Worm (Caenorhabditis elegans): Measurements from ENCODE around the gene fbxb-105.

Gene fbxb-105

ce11 chrII:2752536-2752935 lies 18.2 kb downstream of the fbxb-105 start, which contains the start of gene F29A7.6 (continued):
- TF ChIP-seq nhr-6 (tag; optimal IDR thresholded peaks at IDR 0.05): peak; percentile 3
- no peak for TF ChIP-seq egl-43 (GFP tag; IDR thresholded peaks at IDR 0.05)
- no peak for TF ChIP-seq unc-62 (GFP tag; optimal IDR thresholded peaks at IDR 0.05 in 1 of 2)
- TF ChIP-seq unc-62 (tag; optimal IDR thresholded peaks at IDR 0.05): no peak
- TF ChIP-seq nhr-11 (tag; optimal IDR thresholded peaks at IDR 0.05): peak; percentile 10
- TF ChIP-seq dmd-6 (GFP tag; IDR thresholded peaks at IDR 0.05): peak; percentile 50; the same call in 1 of the 2 replicates
- no peak for TF ChIP-seq snpc-4 (tag; optimal IDR thresholded peaks at IDR 0.05)
- peak; percentile 25 for TF ChIP-seq hlh-11 (tag; optimal IDR thresholded peaks at IDR 0.05)
- TF ChIP-seq lin-38 (GFP tag; IDR thresholded peaks at IDR 0.05): peak; percentile 98
- TF ChIP-seq zfp-3 (GFP tag; conservative IDR thresholded peaks at IDR 0.05): no peak
- no peak for TF ChIP-seq nhr-42 (GFP tag; IDR thresholded peaks at IDR 0.05)
- TF ChIP-seq dve-1 (tag; optimal IDR thresholded peaks at IDR 0.05; ENCODE audit: insufficient read depth): no peak
- TF ChIP-seq spr-3 (GFP tag; optimal IDR thresholded peaks at IDR 0.05): no peak
- TF ChIP-seq F44E2.7 (GFP tag; IDR thresholded peaks at IDR 0.05): no peak
- TF ChIP-seq ceh-62 (tag; optimal IDR thresholded peaks at IDR 0.05): no peak
- TF ChIP-seq nhr-10 (tag; optimal IDR thresholded peaks at IDR 0.05): no peak
- peak; percentile 12 for TF ChIP-seq nhr-28 (tag; optimal IDR thresholded peaks at IDR 0.05)
- TF ChIP-seq arid-1 (GFP tag; conservative IDR thresholded peaks at IDR 0.05): no peak
- peak; percentile 97 for TF ChIP-seq mes-2 (tag; optimal IDR thresholded peaks at IDR 0.05; ENCODE audit: poor library complexity, severe bottlenecking)
- TF ChIP-seq nhr-41 (GFP tag; IDR thresholded peaks at IDR 0.05): no peak
- TF ChIP-seq hif-1 (tag; optimal IDR thresholded peaks at IDR 0.05): peak in 1 of 2 experiments; percentile 80
- TF ChIP-seq egl-27 (tag; optimal IDR thresholded peaks at IDR 0.05): no peak
- no peak for TF ChIP-seq nhr-237 (tag; optimal IDR thresholded peaks at IDR 0.05)
- peak; percentile 10 for TF ChIP-seq F49E8.2 (tag; optimal IDR thresholded peaks at IDR 0.05; ENCODE audit: borderline replicate concordance)
- TF ChIP-seq dpl-1 (GFP tag; optimal IDR thresholded peaks at IDR 0.05): peak; percentile 56
- TF ChIP-seq sdz-12 (GFP tag; optimal IDR thresholded peaks at IDR 0.05): no peak
- no peak for TF ChIP-seq ceh-44 (GFP tag; IDR thresholded peaks at IDR 0.05)
- no peak for TF ChIP-seq nhr-76 (tag; optimal IDR thresholded peaks at IDR 0.05)
- TF ChIP-seq unc-130 (GFP tag; optimal IDR thresholded peaks at IDR 0.05): peak; percentile 69
- 0 out of 2 replicates have a peak, but pooled peaks have one; percentile 26 for TF ChIP-seq dmd-9 (GFP tag; IDR thresholded peaks at IDR 0.05)
- 0 out of 2 replicates have a peak, but pooled peaks have one; percentile 6 for TF ChIP-seq tra-1 (GFP tag; IDR thresholded peaks at IDR 0.05)
- TF ChIP-seq zfp-2 (tag; optimal IDR thresholded peaks at IDR 0.05): no peak
- no peak for TF ChIP-seq aly-2 (tag; optimal IDR thresholded peaks at IDR 0.05)
- peak; percentile 49 for TF ChIP-seq rbr-2 (tag; optimal IDR thresholded peaks at IDR 0.05)
- no peak for TF ChIP-seq Y75B8A.6 (GFP tag; IDR thresholded peaks at IDR 0.05)

- TF ChIP-seq daf-16 (GFP tag; optimal IDR thresholded peaks at IDR 0.05): no peak
- TF ChIP-seq daf-16 (tag; optimal IDR thresholded peaks at IDR 0.05): peak; percentile 28
- TF ChIP-seq nhr-76 (tag; optimal IDR thresholded peaks at IDR 0.05): no peak
- TF ChIP-seq ceh-20 (GFP tag; IDR thresholded peaks at IDR 0.05): no peak
- no peak for TF ChIP-seq nhr-48 (tag; optimal IDR thresholded peaks at IDR 0.05)
- peak; percentile 73 for TF ChIP-seq lin-38 (GFP tag; IDR thresholded peaks at IDR 0.05)
Measured at ce11 chrII:2751278-2751677, 19.4 kb downstream of the fbxb-105 start.

- TF ChIP-seq nhr-102 (tag; optimal IDR thresholded peaks at IDR 0.05): no peak
- no peak for TF ChIP-seq attf-4 (tag; optimal IDR thresholded peaks at IDR 0.05)
- TF ChIP-seq pqm-1 (tag; optimal IDR thresholded peaks at IDR 0.05): peak; percentile 18
- no peak for TF ChIP-seq Y5F2A.4 (GFP tag; optimal IDR thresholded peaks at IDR 0.05)
- TF ChIP-seq egl-27 (tag; optimal IDR thresholded peaks at IDR 0.05): no peak
- no peak for TF ChIP-seq nhr-76 (tag; optimal IDR thresholded peaks at IDR 0.05)
- TF ChIP-seq unc-39 (tag; optimal IDR thresholded peaks at IDR 0.05): no peak
- TF ChIP-seq ama-1 (optimal IDR thresholded peaks at IDR 0.05): no peak
- TF ChIP-seq daf-8 (GFP tag; IDR thresholded peaks at IDR 0.05): no peak
- TF ChIP-seq nhr-28 (tag; optimal IDR thresholded peaks at IDR 0.05): peak; percentile 74
- no peak for TF ChIP-seq nhr-10 (tag; optimal IDR thresholded peaks at IDR 0.05)
- no peak for TF ChIP-seq duxl-1 (tag; optimal IDR thresholded peaks at IDR 0.05; ENCODE audit: poor library complexity)
- no peak for TF ChIP-seq lin-29 (GFP tag; IDR thresholded peaks at IDR 0.05)
- no peak for TF ChIP-seq lin-38 (GFP tag; IDR thresholded peaks at IDR 0.05)
- TF ChIP-seq daf-16 (GFP tag; optimal IDR thresholded peaks at IDR 0.05): no peak
- peak; percentile 49 for TF ChIP-seq daf-16 (tag; optimal IDR thresholded peaks at IDR 0.05)
- TF ChIP-seq nhr-42 (GFP tag; IDR thresholded peaks at IDR 0.05): no peak
- no peak for TF ChIP-seq dmd-6 (GFP tag; IDR thresholded peaks at IDR 0.05)
Measured at ce11 chrII:2749595-2750048, 21.1 kb downstream of the fbxb-105 start, which contains the start of gene F29A7.4. Gene F29A7.4, plus strand, starts transcription at chrII:2749998.
